Fruit fly (Drosophila melanogaster) whole organism, embryonic: ENCODE results near the gene Sec8.

Experiments
- Adf1 ChIP-seq: fragments of 200-800 bp; sonication (Bioruptor generic); IDR thresholded peaks from 2 replicates; pipeline ENCODE4 v1.3.6; 2022; ENCODE audit warnings: missing biosample characterization, missing genetic modification characterization
- CG10147 ChIP-seq: fragments of 200-800 bp; sonication (Bioruptor generic); optimal IDR thresholded peaks from 2 replicates; lab custom pipeline; 2019; ENCODE audit warnings: missing biosample characterization, mild to moderate bottlenecking, missing genetic modification characterization, moderate library complexity
- CG10267 ChIP-seq: fragments of 200-800 bp; sonication (Bioruptor generic); optimal IDR thresholded peaks from 2 replicates; lab custom pipeline; 2018; ENCODE audit warnings: missing biosample characterization, mild to moderate bottlenecking, missing genetic modification characterization, moderate library complexity
- CG10654 ChIP-seq: fragments of 200-800 bp; sonication (Bioruptor generic); optimal IDR thresholded peaks from 2 replicates; lab custom pipeline; 2016; ENCODE audit warnings: missing biosample characterization, missing genetic modification characterization
- CG11695 ChIP-seq: fragments of 200-800 bp; sonication (Bioruptor generic); IDR thresholded peaks from 3 replicates; pipeline ENCODE4 v1.3.6; 2022; ENCODE audit warnings: missing biosample characterization, missing genetic modification characterization
- CG13123 ChIP-seq: fragments of 200-800 bp; sonication (Bioruptor generic); optimal IDR thresholded peaks from 2 replicates; lab custom pipeline; 2016; ENCODE audit warnings: missing biosample characterization, missing genetic modification characterization
- CG14050 ChIP-seq: fragments of 200-800 bp; sonication (Bioruptor generic); IDR thresholded peaks from 3 replicates; pipeline ENCODE4 v1.3.6; 2022; ENCODE audit warnings: missing biosample characterization, missing genetic modification characterization
- CG14441 ChIP-seq: fragments of 200-800 bp; sonication (Bioruptor generic); IDR thresholded peaks from 2 replicates; pipeline ENCODE4 v1.3.6; 2022; ENCODE audit warnings: missing biosample characterization, missing genetic modification characterization
- CG14860 ChIP-seq: fragments of 200-800 bp; sonication (Bioruptor generic); IDR thresholded peaks from 3 replicates; pipeline ENCODE4 v1.3.6; 2022; ENCODE audit warnings: missing biosample characterization, missing genetic modification characterization; ENCODE audit not compliant: partially characterized antibody
- CG15073 ChIP-seq: fragments of 200-800 bp; sonication (Bioruptor generic); optimal IDR thresholded peaks from 2 replicates; lab custom pipeline; 2016; ENCODE audit warnings: missing biosample characterization, missing genetic modification characterization
- CG16779 ChIP-seq: fragments of 200-800 bp; sonication (Bioruptor generic); IDR thresholded peaks from 2 replicates; pipeline ENCODE4 v1.3.6; 2022; ENCODE audit warnings: missing biosample characterization, missing genetic modification characterization
- CG17802 ChIP-seq: fragments of 200-800 bp; sonication (Bioruptor generic); optimal IDR thresholded peaks from 2 replicates; lab custom pipeline; 2018; ENCODE audit warnings: missing biosample characterization, mild to moderate bottlenecking, missing genetic modification characterization, moderate library complexity
- CG1792 ChIP-seq: fragments of 200-800 bp; sonication (Bioruptor generic); optimal IDR thresholded peaks from 2 replicates; lab custom pipeline; 2016; ENCODE audit warnings: missing biosample characterization, missing genetic modification characterization
- CG18619 ChIP-seq: fragments of 200-800 bp; sonication (Bioruptor generic); optimal IDR thresholded peaks from 3 replicates; lab custom pipeline; 2017; ENCODE audit warnings: missing biosample characterization, mild to moderate bottlenecking, missing genetic modification characterization
- CG4730 ChIP-seq: fragments of 200-800 bp; sonication (Bioruptor generic); IDR thresholded peaks from 2 replicates; pipeline ENCODE4 v1.3.6; 2022; ENCODE audit warnings: missing biosample characterization, missing genetic modification characterization
- CG6175 ChIP-seq: fragments of 200-800 bp; sonication (Bioruptor generic); IDR thresholded peaks from 3 replicates; pipeline ENCODE4 v1.3.6; 2022; ENCODE audit warnings: missing biosample characterization, missing genetic modification characterization
- CG6813 ChIP-seq: fragments of 200-800 bp; sonication (Bioruptor generic); optimal IDR thresholded peaks from 2 replicates; lab custom pipeline; 2017; ENCODE audit warnings: missing biosample characterization, missing genetic modification characterization, mild to moderate bottlenecking, moderate library complexity, missing genetic modification reagents
- CG8281 ChIP-seq: fragments of 200-800 bp; sonication (Bioruptor generic); optimal IDR thresholded peaks from 2 replicates; lab custom pipeline; 2018; ENCODE audit warnings: missing biosample characterization, mild to moderate bottlenecking, missing genetic modification characterization, moderate library complexity
- CG8359 ChIP-seq: fragments of 200-800 bp; sonication (Bioruptor generic); optimal IDR thresholded peaks from 2 replicates; lab custom pipeline; 2017; ENCODE audit warnings: missing biosample characterization, mild to moderate bottlenecking, missing genetic modification characterization, borderline replicate concordance
- CG8478 ChIP-seq: fragments of >200 bp; optimal IDR thresholded peaks from 2 replicates; lab custom pipeline; 2018
- CG9609 ChIP-seq: fragments of 200-800 bp; sonication (Bioruptor generic); optimal IDR thresholded peaks from 3 replicates; lab custom pipeline; 2016; ENCODE audit warnings: missing biosample characterization, missing genetic modification characterization
- CG9817 ChIP-seq: fragments of 200-800 bp; sonication (Bioruptor generic); optimal IDR thresholded peaks from 2 replicates; lab custom pipeline; 2018; ENCODE audit warnings: missing biosample characterization, mild to moderate bottlenecking, missing genetic modification characterization, moderate library complexity
- CoRest ChIP-seq: fragments of 200-800 bp; sonication (Bioruptor generic); optimal IDR thresholded peaks from 3 replicates; lab custom pipeline; 2018; ENCODE audit warnings: missing biosample characterization, mild to moderate bottlenecking, missing genetic modification characterization, moderate library complexity
- D19B ChIP-seq: fragments of 200-800 bp; sonication (Bioruptor generic); optimal IDR thresholded peaks from 2 replicates; lab custom pipeline; 2017; ENCODE audit warnings: missing biosample characterization, mild to moderate bottlenecking, missing genetic modification characterization
- Dp ChIP-seq: fragments of 200-800 bp; sonication (Bioruptor generic); optimal IDR thresholded peaks from 2 replicates; lab custom pipeline; 2018; ENCODE audit warnings: missing biosample characterization, mild to moderate bottlenecking, missing genetic modification characterization, moderate library complexity
- HLH4C ChIP-seq: fragments of 200-800 bp; sonication (Bioruptor generic); IDR thresholded peaks from 3 replicates; pipeline ENCODE4 v1.3.6; 2022; ENCODE audit warnings: missing biosample characterization, missing genetic modification characterization; ENCODE audit not compliant: partially characterized antibody
- Hmx ChIP-seq: fragments of 200-800 bp; sonication (Bioruptor generic); optimal IDR thresholded peaks from 2 replicates; lab custom pipeline; 2016; ENCODE audit warnings: missing biosample characterization, missing genetic modification characterization
- Hr3 ChIP-seq: fragments of 200-800 bp; sonication (Bioruptor generic); optimal IDR thresholded peaks from 3 replicates; lab custom pipeline; 2016; ENCODE audit warnings: missing biosample characterization, missing genetic modification characterization
- Neu2 ChIP-seq: fragments of 200-800 bp; sonication (Bioruptor generic); optimal IDR thresholded peaks from 3 replicates; lab custom pipeline; 2016; ENCODE audit warnings: missing biosample characterization, missing genetic modification characterization, borderline replicate concordance
- Nf-YC ChIP-seq: fragments of 200-800 bp; optimal IDR thresholded peaks from 3 replicates; lab custom pipeline; 2019; ENCODE audit warnings: missing biosample characterization, mild to moderate bottlenecking, missing genetic modification characterization, moderate library complexity
- Poxn ChIP-seq: fragments of 200-800 bp; sonication (Bioruptor generic); IDR thresholded peaks from 2 replicates; pipeline ENCODE4 v1.3.6; 2022; ENCODE audit warnings: missing biosample characterization, missing genetic modification characterization
- Sin3A ChIP-seq: fragments of >200 bp; optimal IDR thresholded peaks from 2 replicates; lab custom pipeline; 2018
- ab ChIP-seq: fragments of 200-800 bp; sonication (Bioruptor generic); optimal IDR thresholded peaks from 2 replicates; lab custom pipeline; 2016; ENCODE audit warnings: missing biosample characterization, missing genetic modification characterization
- ara ChIP-seq: fragments of 200-800 bp; sonication (Bioruptor generic); IDR thresholded peaks from 2 replicates; pipeline ENCODE4 v1.3.6; 2022; ENCODE audit warnings: missing biosample characterization, missing genetic modification characterization
- bowl ChIP-seq: fragments of 200-800 bp; sonication (Bioruptor generic); IDR thresholded peaks from 2 replicates; pipeline ENCODE4 v1.3.6; 2022; ENCODE audit warnings: missing biosample characterization, missing genetic modification characterization
- br ChIP-seq: fragments of >200 bp; optimal IDR thresholded peaks from 2 replicates; lab custom pipeline; 2017
- ci ChIP-seq: fragments of 200-800 bp; sonication (Bioruptor generic); IDR thresholded peaks from 3 replicates; pipeline ENCODE4 v1.3.6; 2022; ENCODE audit warnings: missing biosample characterization, missing genetic modification characterization
- dmrt99B ChIP-seq: fragments of 200-800 bp; sonication (Bioruptor generic); optimal IDR thresholded peaks from 2 replicates; lab custom pipeline; 2018; ENCODE audit warnings: missing biosample characterization, mild to moderate bottlenecking, missing genetic modification characterization, moderate library complexity
- fru ChIP-seq: fragments of >200 bp; optimal IDR thresholded peaks from 2 replicates; lab custom pipeline; 2017
- fu2 ChIP-seq: fragments of 200-800 bp; sonication (Bioruptor generic); optimal IDR thresholded peaks from 2 replicates; lab custom pipeline; 2016; ENCODE audit warnings: missing biosample characterization, missing genetic modification characterization
- ham ChIP-seq: fragments of 200-800 bp; sonication (Bioruptor generic); IDR thresholded peaks from 2 replicates; pipeline ENCODE4 v1.3.6; 2022; ENCODE audit warnings: missing biosample characterization, missing genetic modification characterization
- lola ChIP-seq, 3 experiments: fragments of >200 bp in 2 of 3; fragments of 200-800 bp in 1 of 3; sonication (Bioruptor generic) in 1 of 3; optimal IDR thresholded peaks; 2 replicates each; lab custom pipeline; 2017 to 2019; ENCODE audit warnings: missing biosample characterization in 3 of 3, missing genetic modification characterization in 3 of 3, mild to moderate bottlenecking in 1 of 3, moderate library complexity in 1 of 3
- prd ChIP-seq, 3 experiments: fragments of >200 bp in 2 of 3; fragments of 200-800 bp in 1 of 3; sonication (Bioruptor generic) in 1 of 3; optimal IDR thresholded peaks in 2 of 3; IDR thresholded peaks in 1 of 3; 2 replicates in 2 of 3; 3 replicates in 1 of 3; pipeline versions ENCODE4 v1.3.6 to Lab custom; 2017 to 2022; ENCODE audit warnings: missing biosample characterization in 1 of 3, missing genetic modification characterization in 1 of 3
- sisA ChIP-seq: fragments of 200-800 bp; sonication (Bioruptor generic); IDR thresholded peaks from 2 replicates; pipeline ENCODE4 v1.3.6; 2022; ENCODE audit warnings: missing biosample characterization, missing genetic modification characterization
- tap ChIP-seq: fragments of 200-800 bp; optimal IDR thresholded peaks from 3 replicates; lab custom pipeline; 2019; ENCODE audit warnings: missing biosample characterization, mild to moderate bottlenecking, missing genetic modification characterization, moderate library complexity
- trem ChIP-seq: fragments of 200-800 bp; optimal IDR thresholded peaks from 3 replicates; lab custom pipeline; 2019; ENCODE audit warnings: missing biosample characterization, mild to moderate bottlenecking, missing genetic modification characterization, moderate library complexity
- unpg ChIP-seq: fragments of 200-800 bp; sonication (Bioruptor generic); optimal IDR thresholded peaks from 3 replicates; lab custom pipeline; 2018; ENCODE audit warnings: missing biosample characterization, mild to moderate bottlenecking, missing genetic modification characterization, moderate library complexity
- vfl ChIP-seq: fragments of 200-800 bp; sonication (Bioruptor generic); optimal IDR thresholded peaks from 2 replicates; lab custom pipeline; 2016; ENCODE audit warnings: missing biosample characterization, missing genetic modification characterization

Gene Sec8

DNA sequence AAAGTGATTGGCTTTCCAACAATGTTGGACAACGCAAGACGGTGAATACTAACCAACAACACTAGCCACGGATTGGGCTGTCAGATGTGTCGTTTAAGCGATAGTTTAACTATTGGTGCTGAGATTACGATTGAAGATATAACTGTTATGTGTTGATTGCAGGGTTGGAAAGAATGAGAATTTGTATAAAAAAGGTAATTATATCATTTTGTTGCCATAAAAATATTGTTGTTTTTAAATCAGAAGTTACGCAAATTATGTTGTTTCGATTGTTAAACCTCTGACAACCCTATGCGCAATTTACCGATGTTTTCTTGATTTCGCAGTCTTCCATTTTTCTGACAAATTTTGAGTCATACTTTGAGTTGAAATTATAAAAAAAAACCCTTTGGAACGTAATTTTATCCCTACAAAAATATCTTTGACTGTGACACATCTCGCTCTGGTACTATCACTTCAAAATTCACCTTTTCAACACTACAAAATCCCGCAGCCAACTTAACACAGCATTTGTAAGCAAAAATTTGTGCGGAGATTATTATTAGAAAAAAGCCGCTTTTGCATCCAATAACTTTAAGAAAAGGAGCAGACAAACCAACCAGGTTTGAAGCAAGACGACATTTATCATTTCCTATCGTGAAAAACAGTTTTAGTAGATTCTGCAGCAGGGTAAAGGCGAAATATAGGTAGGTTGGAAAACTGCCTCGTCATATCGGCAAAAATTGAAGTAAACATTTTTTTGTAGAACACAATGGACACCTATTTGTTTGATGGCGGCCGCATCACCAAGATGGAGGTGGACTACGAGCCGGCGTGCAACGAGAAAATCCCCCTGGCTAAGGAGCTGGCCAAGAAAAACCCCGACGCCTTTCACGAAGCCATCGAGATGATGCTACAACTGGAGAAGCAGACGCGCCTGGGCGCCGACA is 30.5 kb upstream of the Sec8 start, which contains the start of the genes Hat1 and Rpn5 (continued):
- TF ChIP-seq CG6175 (GFP tag; lab: Robert Waterston, UW), result no peak
- TF ChIP-seq Neu2, result peak; percentile 74
- TF ChIP-seq CG14441, result peak; percentile 70; the same call in 1 of the 2 replicates
- TF ChIP-seq fu2 (GFP tag; lab: Kevin White, UChicago), result peak; percentile 93
- TF ChIP-seq CG10654 (GFP tag; lab: Kevin White, UChicago), result peak; percentile 78
- TF ChIP-seq CG8281, result peak; percentile 36
- TF ChIP-seq ham (GFP tag; lab: Robert Waterston, UW), result 0 out of 2 replicates have a peak, but pooled peaks have one; percentile 33
- TF ChIP-seq Dp, result peak; percentile 47
- TF ChIP-seq ab (GFP tag; lab: Kevin White, UChicago), result peak; percentile 82
- peak; percentile 33 for TF ChIP-seq CG17802 (tag; lab: Kevin White, UChicago)
- TF ChIP-seq CG14050, result no peak; the same call in 2 of the 3 replicates
- peak; percentile 68 for TF ChIP-seq CG13123 (GFP tag; lab: Kevin White, UChicago)
- peak; percentile 97 for TF ChIP-seq CG10267 (tag; lab: Kevin White, UChicago)
- TF ChIP-seq prd (optimal IDR thresholded peaks at IDR 0.05; lab: Kevin White, UChicago), result no peak
- TF ChIP-seq prd (GFP tag; IDR thresholded peaks at IDR 0.05; lab: Robert Waterston, UW), result peak; percentile 79; the same call in 2 of the 3 replicates
- no peak for TF ChIP-seq fru (lab: Kevin White, UChicago)
- TF ChIP-seq CG14860 (GFP tag; lab: Robert Waterston, UW), result peak; percentile 68; the same call in 2 of the 3 replicates
- TF ChIP-seq Poxn (GFP tag; lab: Robert Waterston, UW), result 0 out of 2 replicates have a peak, but pooled peaks have one; percentile 31
- peak; percentile 86 for TF ChIP-seq CoRest (tag; lab: Kevin White, UChicago)
- peak; percentile 32 for TF ChIP-seq CG15073 (GFP tag; lab: Kevin White, UChicago)
- peak; percentile 90 for TF ChIP-seq Hr3 (GFP tag; lab: Kevin White, UChicago)
- TF ChIP-seq Hmx (GFP tag; lab: Kevin White, UChicago), result peak; percentile 83
- TF ChIP-seq CG10147 (GFP tag; lab: Kevin White, UChicago), result peak; percentile 78
- peak; percentile 76 for TF ChIP-seq CG9817 (tag; lab: Kevin White, UChicago)
- TF ChIP-seq CG8478, result no peak
- TF ChIP-seq CG1792 (GFP tag; lab: Kevin White, UChicago), result peak; percentile 75
- TF ChIP-seq sisA (GFP tag; lab: Robert Waterston, UW), result peak; percentile 78
- TF ChIP-seq CG16779 (GFP tag; lab: Robert Waterston, UW), result peak; percentile 46; the same call in 1 of the 2 replicates
- no peak for TF ChIP-seq ara (GFP tag; lab: Robert Waterston, UW)
- peak; percentile 4; the same call in 1 of the 2 replicates for TF ChIP-seq CG4730 (GFP tag; lab: Robert Waterston, UW)
- TF ChIP-seq vfl (GFP tag; lab: Kevin White, UChicago), result peak; percentile 75
- peak; percentile 45; the same call in 2 of the 3 replicates for TF ChIP-seq ci (GFP tag; lab: Robert Waterston, UW)
- TF ChIP-seq dmrt99B, result no peak
- TF ChIP-seq D19B (GFP tag; lab: Kevin White, UChicago), result peak; percentile 60
- peak; percentile 66 for TF ChIP-seq unpg (GFP tag; lab: Kevin White, UChicago)
- TF ChIP-seq lola (GFP tag; optimal IDR thresholded peaks at IDR 0.05; lab: Kevin White, UChicago), result peak in 1 of 3 experiments; percentile 81
- TF ChIP-seq Nf-YC, result peak; percentile 69
- TF ChIP-seq CG18619 (GFP tag; lab: Kevin White, UChicago), result peak; percentile 81
- TF ChIP-seq CG11695 (GFP tag; lab: Robert Waterston, UW), result peak; percentile 44; the same call in 1 of the 3 replicates
- no peak for TF ChIP-seq CG6813
- TF ChIP-seq CG9609 (GFP tag; lab: Kevin White, UChicago), result peak; percentile 90
- TF ChIP-seq tap, result peak; percentile 35
- peak; percentile 64 for TF ChIP-seq HLH4C (GFP tag; lab: Robert Waterston, UW)
- TF ChIP-seq CG8359 (GFP tag; lab: Kevin White, UChicago), result no peak
- peak; percentile 62 for TF ChIP-seq Sin3A (lab: Kevin White, UChicago)
- no peak; the same call in 1 of the 2 replicates for TF ChIP-seq Adf1 (GFP tag; lab: Robert Waterston, UW)
- TF ChIP-seq bowl (GFP tag; lab: Robert Waterston, UW), result no peak
- peak; percentile 30 for TF ChIP-seq trem (tag; lab: Kevin White, UChicago)
- TF ChIP-seq br, result no peak
